Fruit fly (Drosophila melanogaster) whole organism: ENCODE results near the gene Nep4.

Source experiments
- CG8478 ChIP-seq: fragments of >200 bp; optimal IDR thresholded peaks from 2 replicates; lab custom pipeline; 2018; ENCODE audit warnings: inconsistent platforms
- Dll ChIP-seq: fragments of >200 bp; optimal IDR thresholded peaks from 2 replicates; lab custom pipeline; 2017
- EcR ChIP-seq, 2 experiments: fragments of >200 bp; optimal IDR thresholded peaks; 2 replicates each; lab custom pipeline; 2017; ENCODE audit warnings: missing biosample characterization in 2 of 2, missing genetic modification characterization in 2 of 2, missing genetic modification reagents in 2 of 2
- pan ChIP-seq: fragments of >200 bp; optimal IDR thresholded peaks from 2 replicates; lab custom pipeline; 2017
- psq ChIP-seq: fragments of >200 bp; optimal IDR thresholded peaks from 2 replicates; lab custom pipeline; 2017
- usp ChIP-seq: fragments of >200 bp; optimal IDR thresholded peaks from 2 replicates; lab custom pipeline; 2017; ENCODE audit warnings: missing biosample characterization, missing genetic modification characterization, mixed read lengths

Nep4 gene

DNA sequence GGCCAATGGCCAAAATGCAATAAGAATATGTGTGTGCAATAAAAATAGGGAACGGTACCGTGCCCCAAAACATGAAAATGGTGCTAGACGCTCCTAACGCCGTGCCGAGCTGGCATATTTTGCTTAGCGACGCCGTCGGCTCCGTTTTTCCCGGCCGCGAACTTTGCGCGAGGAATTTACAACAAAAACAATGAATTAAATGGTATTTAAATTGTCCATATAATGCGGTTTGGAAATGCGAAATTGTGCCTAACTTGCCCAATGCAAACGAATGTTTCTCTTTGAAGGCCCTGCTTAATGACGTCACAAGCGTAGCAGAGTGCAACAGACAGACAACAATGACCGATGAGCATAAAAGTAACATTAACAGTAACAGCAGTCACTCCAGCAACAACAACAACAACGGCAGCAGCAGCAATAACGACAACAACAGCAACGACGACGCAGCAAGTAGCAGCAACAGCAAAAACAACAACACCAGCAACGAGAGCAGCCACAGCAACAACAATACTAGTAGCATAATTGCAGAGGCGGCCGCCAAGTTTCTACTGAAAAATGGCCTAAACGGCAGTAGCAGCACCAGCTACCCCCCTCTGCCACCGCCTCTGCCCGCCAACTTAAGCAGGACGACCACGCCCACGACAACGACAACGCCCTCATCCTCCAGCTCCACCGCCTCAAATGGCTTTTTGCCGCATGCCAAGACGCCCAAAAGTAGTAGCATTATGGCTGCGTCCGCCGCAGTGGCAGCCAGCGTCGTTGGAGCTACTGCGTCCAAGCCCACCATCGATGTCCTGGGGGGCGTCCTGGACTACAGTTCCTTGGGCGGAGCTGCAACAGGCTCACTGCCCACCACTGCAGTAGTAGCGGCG is 37.2 kb downstream of the Nep4 start:
- no peak for TF ChIP-seq Dll
- no peak for TF ChIP-seq EcR (GFP tag; optimal IDR thresholded peaks at IDR 0.05; lab: Kevin White, UChicago)
- TF ChIP-seq psq (lab: Kevin White, UChicago) = no peak
- no peak for TF ChIP-seq CG8478 (lab: Kevin White, UChicago)
- no peak for TF ChIP-seq pan (lab: Kevin White, UChicago)
- TF ChIP-seq usp (GFP tag; lab: Kevin White, UChicago) = no peak

- no peak for TF ChIP-seq psq (lab: Kevin White, UChicago)
- no peak for TF ChIP-seq CG8478 (lab: Kevin White, UChicago)
- no peak for TF ChIP-seq usp (GFP tag; lab: Kevin White, UChicago)
- no peak for TF ChIP-seq Dll
- TF ChIP-seq pan (lab: Kevin White, UChicago) = no peak
- TF ChIP-seq EcR (GFP tag; optimal IDR thresholded peaks at IDR 0.05; lab: Kevin White, UChicago) = no peak
Observed at dm6 chr3R:20621805-20622286, 37.9 kb downstream of the Nep4 start, which contains the start of gene H. TSS of gene H (plus strand) at chr3R:20621938.

- TF ChIP-seq psq (lab: Kevin White, UChicago) (no peak), Dll (no peak), pan (lab: Kevin White, UChicago) (no peak), usp (GFP tag; lab: Kevin White, UChicago) (no peak), EcR (GFP tag; optimal IDR thresholded peaks at IDR 0.05; lab: Kevin White, UChicago) (no peak), CG8478 (lab: Kevin White, UChicago) (no peak)
Observed at dm6 chr3R:20618947-20619346, 40.8 kb downstream of the Nep4 start.

DNA sequence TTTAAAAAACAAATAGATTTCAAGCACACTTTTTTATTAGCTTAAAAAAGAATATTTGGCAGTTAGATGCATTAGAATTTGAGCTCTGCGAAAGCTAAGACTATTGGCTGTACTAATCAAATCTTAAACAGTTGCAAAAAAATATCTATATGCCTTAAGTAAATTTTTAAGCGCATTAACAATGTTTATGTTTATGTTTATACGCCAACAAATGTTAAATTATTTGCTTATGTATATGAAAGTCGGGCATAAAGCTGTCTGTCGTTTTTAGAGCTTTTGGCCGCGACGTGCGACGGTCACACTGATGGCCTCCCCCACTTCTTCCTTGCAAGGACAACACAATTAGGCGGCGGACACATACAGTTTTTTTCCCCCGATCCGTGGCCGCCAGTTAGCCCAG is 42.1 kb downstream of the Nep4 start, which contains the start of gene CG5466:
TSS of gene CG5466 (plus strand) at position 301 of the 400 bp plus-strand sequence.
- no peak for TF ChIP-seq CG8478 (lab: Kevin White, UChicago)
- no peak for TF ChIP-seq EcR (GFP tag; optimal IDR thresholded peaks at IDR 0.05; lab: Kevin White, UChicago)
- no peak for TF ChIP-seq usp (GFP tag; lab: Kevin White, UChicago)
- TF ChIP-seq Dll = no peak
- TF ChIP-seq pan (lab: Kevin White, UChicago) = no peak
- no peak for TF ChIP-seq psq (lab: Kevin White, UChicago)

DNA sequence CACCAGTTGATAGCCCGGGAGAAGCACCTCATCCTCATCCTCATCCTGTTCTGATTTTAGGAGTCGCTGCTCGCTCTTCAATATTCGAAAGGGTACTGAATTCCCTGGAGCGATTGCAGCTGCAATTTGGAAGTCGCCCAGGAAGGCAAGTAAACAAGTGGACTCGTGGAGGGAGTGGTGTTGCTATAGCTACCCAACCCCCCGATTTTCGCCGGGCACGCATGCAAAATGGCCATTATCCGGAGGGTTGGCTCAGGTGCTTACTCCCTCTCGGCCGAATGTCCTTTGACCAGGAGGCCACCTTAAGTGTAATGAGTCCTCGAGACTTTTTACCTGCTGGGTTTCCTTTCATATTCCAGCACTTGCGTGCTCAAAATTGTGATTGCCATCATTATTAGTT is 42.9 kb downstream of the Nep4 start, which contains the start of gene CG15923:
TSS of gene CG15923 (minus strand) at position 101 of the 400 bp plus-strand sequence.
- no peak for TF ChIP-seq EcR (GFP tag; optimal IDR thresholded peaks at IDR 0.05; lab: Kevin White, UChicago)

DNA sequence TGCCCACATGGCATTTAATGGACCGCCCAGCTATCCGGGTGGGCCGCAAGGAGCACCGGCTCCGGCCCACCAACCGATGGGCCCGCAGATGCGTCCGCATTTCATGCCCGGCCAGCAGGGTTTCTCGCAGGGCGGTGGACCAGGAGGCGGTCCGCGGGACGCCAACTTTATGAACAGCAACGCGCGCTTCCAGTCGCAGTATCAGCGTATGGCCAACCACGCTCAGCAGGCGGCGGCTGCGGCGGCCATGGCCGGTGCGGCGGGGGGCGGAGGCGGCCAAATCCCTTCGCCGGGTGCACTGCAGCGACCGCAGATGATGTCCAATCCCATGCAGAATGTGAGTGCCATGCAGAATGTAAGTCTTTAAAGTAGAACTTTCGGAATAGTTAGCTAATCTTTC is 51.5 kb downstream of the Nep4 start:
- TF ChIP-seq psq (lab: Kevin White, UChicago) (no peak), CG8478 (lab: Kevin White, UChicago) (no peak), EcR (GFP tag; optimal IDR thresholded peaks at IDR 0.05; lab: Kevin White, UChicago) (no peak), pan (lab: Kevin White, UChicago) (no peak), Dll (no peak), usp (GFP tag; lab: Kevin White, UChicago) (no peak)

dm6 chr3R:20605562-20606155 is 54.0 kb downstream of the Nep4 start:
- TF ChIP-seq psq (lab: Kevin White, UChicago) (no peak), EcR (GFP tag; optimal IDR thresholded peaks at IDR 0.05; lab: Kevin White, UChicago) (no peak), CG8478 (lab: Kevin White, UChicago) (no peak), usp (GFP tag; lab: Kevin White, UChicago) (no peak), pan (lab: Kevin White, UChicago) (no peak)

DNA sequence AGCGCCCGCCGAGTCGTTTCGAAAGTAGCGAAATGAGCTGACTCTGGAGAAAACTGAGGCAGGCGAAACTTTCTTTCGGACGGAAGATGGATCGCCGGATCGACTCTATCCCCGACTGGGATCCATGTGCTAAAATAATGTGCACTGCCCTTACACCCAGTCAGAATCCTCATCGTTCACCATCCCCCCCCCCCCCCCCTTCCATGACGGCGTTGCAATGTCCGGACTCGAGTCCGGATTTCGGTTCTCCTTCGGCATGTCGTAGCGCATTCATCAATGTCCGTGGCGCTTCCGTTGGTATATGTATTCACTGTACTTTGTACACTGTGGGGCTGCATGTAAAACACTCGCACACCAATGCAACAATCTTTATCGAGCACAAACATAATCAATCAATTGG is 54.6 kb downstream of the Nep4 start:
- TF ChIP-seq EcR (GFP tag; optimal IDR thresholded peaks at IDR 0.05; lab: Kevin White, UChicago) (no peak), Dll (no peak), psq (lab: Kevin White, UChicago) (no peak), usp (GFP tag; lab: Kevin White, UChicago) (no peak), CG8478 (lab: Kevin White, UChicago) (no peak), pan (lab: Kevin White, UChicago) (no peak)

dm6 chr3R:20604078-20604477 is 55.6 kb downstream of the Nep4 start:
- TF ChIP-seq Dll (no peak), pan (lab: Kevin White, UChicago) (no peak), psq (lab: Kevin White, UChicago) (no peak), EcR (GFP tag; optimal IDR thresholded peaks at IDR 0.05; lab: Kevin White, UChicago) (no peak), usp (GFP tag; lab: Kevin White, UChicago) (no peak), CG8478 (lab: Kevin White, UChicago) (no peak)

DNA sequence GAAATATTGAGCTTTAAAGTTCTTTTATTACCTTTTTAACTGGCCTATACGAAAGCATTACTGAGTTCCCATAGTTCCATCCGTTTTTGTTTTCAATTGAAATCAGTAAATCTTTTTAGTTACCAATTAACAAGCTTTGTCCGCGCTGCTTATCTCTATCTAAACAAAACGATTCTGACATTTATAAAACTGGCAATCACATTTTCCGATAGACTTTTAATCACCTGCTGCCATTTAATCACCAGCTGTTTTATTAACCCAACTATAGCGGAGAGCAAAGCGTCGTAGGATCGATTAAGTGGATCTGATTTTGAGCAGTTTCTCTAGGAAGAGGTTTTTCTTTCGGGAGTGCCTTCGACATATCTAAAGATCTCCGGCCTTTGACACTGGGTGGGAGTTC is 57.1 kb downstream of the Nep4 start:
- TF ChIP-seq psq (lab: Kevin White, UChicago) (no peak), EcR (GFP tag; optimal IDR thresholded peaks at IDR 0.05; lab: Kevin White, UChicago) (no peak), Dll (no peak), pan (lab: Kevin White, UChicago) (no peak), usp (GFP tag; lab: Kevin White, UChicago) (no peak), CG8478 (lab: Kevin White, UChicago) (no peak)
